Worm (Caenorhabditis elegans) whole organism, L4 larva: Measurements from ENCODE around the gene K01A2.6.

Experiments used
- F10B5.3 ChIP-seq: sonication (generic microtip); optimal IDR thresholded peaks from 2 replicates; lab custom pipeline; 2016; ENCODE audit warnings: mild to moderate bottlenecking, missing genetic modification characterization, missing compliant biosample characterization
- F44E2.7 ChIP-seq: fragments of 200-800 bp; sonication (Bioruptor generic); IDR thresholded peaks from 2 replicates; pipeline ENCODE4 v2.1.2; 2022; ENCODE audit warnings: missing genetic modification characterization, missing compliant biosample characterization
- R02D3.7 ChIP-seq: fragments of 150-350 bp; sonication (generic microtip); optimal IDR thresholded peaks from 3 replicates; lab custom pipeline; 2014; ENCODE audit warnings: missing biosample characterization, missing genetic modification characterization
- T20F7.1 ChIP-seq: fragments of 200-800 bp; sonication (Bioruptor generic); optimal IDR thresholded peaks from 2 replicates; lab custom pipeline; 2018; ENCODE audit warnings: mild to moderate bottlenecking, missing genetic modification characterization, missing compliant biosample characterization
- Y75B8A.6 ChIP-seq: fragments of 200-800 bp; sonication (Bioruptor generic); IDR thresholded peaks from 2 replicates; pipeline ENCODE4 v1.3.6; 2022; ENCODE audit warnings: missing genetic modification reagents, missing genetic modification characterization, missing compliant biosample characterization
- ZK546.5 ChIP-seq, 2 experiments: sonication (generic microtip); optimal IDR thresholded peaks; 2 replicates each; lab custom pipeline; 2017; ENCODE audit warnings: missing biosample characterization in 2 of 2, missing genetic modification characterization in 2 of 2
- ama-1 ChIP-seq: fragments of 150-350 bp; optimal IDR thresholded peaks from 2 replicates; lab custom pipeline; 2014; ENCODE audit warnings: inconsistent platforms, mixed read lengths
- arid-1 ChIP-seq: fragments of 200-800 bp; sonication (Bioruptor generic); conservative IDR thresholded peaks from 2 replicates; pipeline ENCODE4 v1.3.6; 2022; ENCODE audit warnings: missing genetic modification reagents, missing genetic modification characterization, missing compliant biosample characterization
- ceh-20 ChIP-seq: fragments of 200-800 bp; sonication (Bioruptor generic); IDR thresholded peaks from 2 replicates; pipeline ENCODE4 v1.3.6; 2022; ENCODE audit warnings: missing genetic modification reagents, missing genetic modification characterization, missing compliant biosample characterization
- ceh-32 ChIP-seq: sonication (generic microtip); optimal IDR thresholded peaks from 2 replicates; lab custom pipeline; 2016; ENCODE audit warnings: mild to moderate bottlenecking, missing genetic modification characterization, missing compliant biosample characterization; ENCODE audit not compliant: poor library complexity
- ceh-44 ChIP-seq: fragments of 200-800 bp; sonication (Bioruptor generic); IDR thresholded peaks from 2 replicates; pipeline ENCODE4 v1.3.6; 2022; ENCODE audit warnings: missing genetic modification reagents, missing genetic modification characterization, missing compliant biosample characterization
- ces-1 ChIP-seq: fragments of 150-350 bp; sonication (generic microtip); optimal IDR thresholded peaks from 4 replicates; lab custom pipeline; 2014; ENCODE audit warnings: missing biosample characterization, missing genetic modification reagents, missing genetic modification characterization
- daf-12 ChIP-seq: fragments of 150-350 bp; optimal IDR thresholded peaks from 2 replicates; lab custom pipeline; 2014; ENCODE audit warnings: missing biosample characterization, missing genetic modification reagents, missing genetic modification characterization
- daf-16 ChIP-seq, 3 experiments: sonication (generic microtip); optimal IDR thresholded peaks; 2 replicates each; lab custom pipeline; 2016 to 2017; ENCODE audit warnings: missing genetic modification characterization in 3 of 3, missing genetic modification reagents in 3 of 3, mild to moderate bottlenecking in 2 of 3, missing compliant biosample characterization in 2 of 3, missing biosample characterization in 1 of 3, moderate library complexity in 1 of 3
- daf-19 ChIP-seq: fragments of 200-800 bp; sonication (Bioruptor generic); conservative IDR thresholded peaks from 2 replicates; pipeline ENCODE4 v1.3.6; 2022; ENCODE audit warnings: missing genetic modification characterization, missing compliant biosample characterization
- duxl-1 ChIP-seq: sonication (generic microtip); optimal IDR thresholded peaks from 2 replicates; lab custom pipeline; 2016; ENCODE audit warnings: mild to moderate bottlenecking, missing genetic modification characterization, moderate library complexity, missing compliant biosample characterization; ENCODE audit not compliant: poor library complexity
- dve-1 ChIP-seq: sonication (generic microtip); optimal IDR thresholded peaks from 2 replicates; lab custom pipeline; 2017; ENCODE audit warnings: antibody characterized with exemption, mild to moderate bottlenecking, missing genetic modification characterization, missing compliant biosample characterization; ENCODE audit not compliant: insufficient read depth
- egl-27 ChIP-seq: sonication (generic microtip); optimal IDR thresholded peaks from 3 replicates; lab custom pipeline; 2017; ENCODE audit warnings: missing biosample characterization, missing genetic modification reagents, missing genetic modification characterization
- egl-43 ChIP-seq: fragments of 200-800 bp; sonication (Bioruptor generic); IDR thresholded peaks from 2 replicates; pipeline ENCODE4 v1.3.6; 2022; ENCODE audit warnings: missing genetic modification reagents, missing genetic modification characterization, missing compliant biosample characterization
- gei-8 ChIP-seq: fragments of 200-800 bp; sonication (Bioruptor generic); optimal IDR thresholded peaks from 2 replicates; lab custom pipeline; 2018; ENCODE audit warnings: mild to moderate bottlenecking, missing genetic modification characterization, missing compliant biosample characterization
- hlh-11 ChIP-seq: fragments of 200-800 bp; sonication (Bioruptor generic); optimal IDR thresholded peaks from 2 replicates; lab custom pipeline; 2018; ENCODE audit warnings: mild to moderate bottlenecking, missing genetic modification characterization, missing compliant biosample characterization
- lim-7 ChIP-seq: fragments of 200-800 bp; sonication (Bioruptor generic); IDR thresholded peaks from 2 replicates; pipeline ENCODE4 v1.3.6; 2022; ENCODE audit warnings: missing genetic modification characterization, missing compliant biosample characterization
- lin-15B ChIP-seq: fragments of 150-350 bp; sonication (generic microtip); optimal IDR thresholded peaks from 3 replicates; lab custom pipeline; 2014; ENCODE audit warnings: missing biosample characterization, missing genetic modification characterization
- lin-39 ChIP-seq: fragments of 150-350 bp; optimal IDR thresholded peaks from 2 replicates; lab custom pipeline; 2014; ENCODE audit warnings: missing biosample characterization, missing genetic modification reagents, missing genetic modification characterization
- mdt-29 ChIP-seq: fragments of 200-800 bp; sonication (Bioruptor generic); IDR thresholded peaks from 2 replicates; pipeline ENCODE4 v1.3.6; 2022; ENCODE audit warnings: missing genetic modification reagents, missing genetic modification characterization, missing compliant biosample characterization
- mes-2 ChIP-seq: sonication (generic microtip); optimal IDR thresholded peaks from 2 replicates; lab custom pipeline; 2016; ENCODE audit warnings: missing genotype, mild to moderate bottlenecking, missing genetic modification characterization, missing compliant biosample characterization; ENCODE audit not compliant: poor library complexity, severe bottlenecking
- mxl-3 ChIP-seq: fragments of 200-800 bp; sonication (Bioruptor generic); optimal IDR thresholded peaks from 2 replicates; lab custom pipeline; 2018; ENCODE audit warnings: mild to moderate bottlenecking, missing genetic modification characterization, missing compliant biosample characterization
- nhr-237 ChIP-seq: sonication (generic microtip); optimal IDR thresholded peaks from 2 replicates; lab custom pipeline; 2017; ENCODE audit warnings: missing biosample characterization, missing genetic modification characterization
- nhr-41 ChIP-seq: fragments of 200-800 bp; sonication (Bioruptor generic); IDR thresholded peaks from 2 replicates; pipeline ENCODE4 v1.3.6; 2022; ENCODE audit warnings: missing genetic modification reagents, missing genetic modification characterization, missing compliant biosample characterization
- nhr-6 ChIP-seq: fragments of 150-350 bp; optimal IDR thresholded peaks from 2 replicates; lab custom pipeline; 2014; ENCODE audit warnings: missing biosample characterization, missing genetic modification characterization
- nhr-77 ChIP-seq: fragments of 150-350 bp; optimal IDR thresholded peaks from 2 replicates; lab custom pipeline; 2014; ENCODE audit warnings: missing biosample characterization, missing genetic modification characterization
- pha-4 ChIP-seq, 2 experiments: fragments of 150-350 bp in 1 of 2; fragments of 200-800 bp in 1 of 2; sonication (Bioruptor generic) in 1 of 2; IDR thresholded peaks in 1 of 2; optimal IDR thresholded peaks in 1 of 2; 2 replicates each; pipeline versions ENCODE4 v1.3.6 to Lab custom; 2014 to 2022; ENCODE audit warnings: missing genetic modification characterization in 2 of 2, missing genetic modification reagents in 2 of 2, missing biosample characterization in 1 of 2, missing compliant biosample characterization in 1 of 2
- pqm-1 ChIP-seq: sonication (generic microtip); optimal IDR thresholded peaks from 2 replicates; lab custom pipeline; 2017; ENCODE audit warnings: missing biosample characterization, missing genetic modification characterization
- rbr-2 ChIP-seq: sonication (generic microtip); optimal IDR thresholded peaks from 2 replicates; lab custom pipeline; 2016; ENCODE audit warnings: missing genotype, missing genetic modification characterization, missing compliant biosample characterization
- saeg-2 ChIP-seq: fragments of 200-800 bp; sonication (Bioruptor generic); IDR thresholded peaks from 2 replicates; pipeline ENCODE4 v1.3.6; 2022; ENCODE audit warnings: missing genetic modification reagents, missing genetic modification characterization, missing compliant biosample characterization
- set-16 ChIP-seq: fragments of 200-800 bp; sonication (Bioruptor generic); IDR thresholded peaks from 2 replicates; pipeline ENCODE4 v1.3.6; 2022; ENCODE audit warnings: missing genetic modification reagents, missing genetic modification characterization, missing compliant biosample characterization
- snpc-1.2 ChIP-seq: fragments of 200-800 bp; sonication (Bioruptor generic); IDR thresholded peaks from 2 replicates; pipeline ENCODE4 v1.3.6; 2022; ENCODE audit warnings: missing genetic modification reagents, missing genetic modification characterization, missing compliant biosample characterization
- snpc-4 ChIP-seq: fragments of 150-350 bp; optimal IDR thresholded peaks from 2 replicates; lab custom pipeline; 2014; ENCODE audit warnings: missing biosample characterization, missing genetic modification characterization
- spr-3 ChIP-seq: fragments of 200-800 bp; sonication (Bioruptor generic); optimal IDR thresholded peaks from 2 replicates; lab custom pipeline; 2018; ENCODE audit warnings: mild to moderate bottlenecking, missing genetic modification characterization, missing compliant biosample characterization
- tra-1 ChIP-seq: fragments of 200-800 bp; sonication (Bioruptor generic); IDR thresholded peaks from 2 replicates; pipeline ENCODE4 v1.3.6; 2022; ENCODE audit warnings: missing genetic modification reagents, missing genetic modification characterization, missing compliant biosample characterization
- unc-130 ChIP-seq: sonication (generic microtip); optimal IDR thresholded peaks from 2 replicates; lab custom pipeline; 2016; ENCODE audit warnings: missing genetic modification reagents, missing genetic modification characterization, missing compliant biosample characterization
- unc-39 ChIP-seq: sonication (generic microtip); optimal IDR thresholded peaks from 2 replicates; lab custom pipeline; 2017; ENCODE audit warnings: missing biosample characterization, missing genetic modification characterization
- unc-62 ChIP-seq, 3 experiments: fragments of 150-350 bp in 1 of 3; sonication (generic microtip); optimal IDR thresholded peaks in 2 of 3; peaks in 1 of 3; 1 replicate in 1 of 3; 2 replicates in 2 of 3; lab custom pipeline; 2014 to 2017; ENCODE audit warnings: missing biosample characterization in 3 of 3, missing genetic modification characterization in 3 of 3, missing genetic modification reagents in 3 of 3, missing genotype in 1 of 3
- ztf-7 ChIP-seq: fragments of 150-350 bp; optimal IDR thresholded peaks from 2 replicates; lab custom pipeline; 2014; ENCODE audit warnings: missing biosample characterization, missing genetic modification characterization

The K01A2.6 gene

ce11 chrII:285627-286550 is 13.9 kb upstream of the K01A2.6 start, which contains the start of gene B0432.10 (continued):
- TF ChIP-seq ama-1 (lab: Kevin White, UChicago) (no peak), hlh-11 (tag; lab: Kevin White, UChicago) (peak; percentile 64), tra-1 (GFP tag; lab: Robert Waterston, UW) (no peak), ZK546.5 (tag; optimal IDR thresholded peaks at IDR 0.05; lab: Kevin White, UChicago) (no peak), dve-1 (tag; lab: Kevin White, UChicago) (peak; percentile 86), snpc-4 (tag; lab: Kevin White, UChicago) (no peak), lin-39 (no peak), set-16 (GFP tag; lab: Robert Waterston, UW) (no peak), mdt-29 (no peak), F10B5.3 (tag; lab: Kevin White, UChicago) (peak; percentile 51), unc-130 (GFP tag; lab: Kevin White, UChicago) (no peak), ztf-7 (tag; lab: Kevin White, UChicago) (peak; percentile 51), daf-19 (0 out of 2 replicates have a peak, but pooled peaks have one; percentile 20), mes-2 (peak; percentile 91), arid-1 (GFP tag; lab: Robert Waterston, UW) (0 out of 2 replicates have a peak, but pooled peaks have one; percentile 44), unc-39 (tag; lab: Kevin White, UChicago) (no peak), ceh-20 (peak; percentile 62; the same call in 1 of the 2 replicates), nhr-41 (no peak), lim-7 (GFP tag; lab: Robert Waterston, UW) (no peak), daf-16 (GFP tag; optimal IDR thresholded peaks at IDR 0.05; lab: Kevin White, UChicago) (no peak), daf-16 (tag; optimal IDR thresholded peaks at IDR 0.05; lab: Kevin White, UChicago) (peak; percentile 45), pqm-1 (tag; lab: Kevin White, UChicago) (peak; percentile 19), daf-12 (tag; lab: Kevin White, UChicago) (no peak), saeg-2 (GFP tag; lab: Robert Waterston, UW) (no peak), rbr-2 (tag; lab: Kevin White, UChicago) (peak; percentile 64), nhr-6 (peak; percentile 20), R02D3.7 (tag; lab: Kevin White, UChicago) (no peak), lin-15B (tag; lab: Kevin White, UChicago) (no peak), pha-4 (GFP tag; IDR thresholded peaks at IDR 0.05; lab: Robert Waterston, UW) (peak; percentile 51; the same call in 1 of the 2 replicates), pha-4 (tag; optimal IDR thresholded peaks at IDR 0.05; lab: Kevin White, UChicago) (peak; percentile 92), ces-1 (no peak), T20F7.1 (GFP tag; lab: Kevin White, UChicago) (peak; percentile 85), Y75B8A.6 (GFP tag; lab: Robert Waterston, UW) (no peak), F44E2.7 (GFP tag; lab: Robert Waterston, UW) (no peak), ceh-32 (tag; lab: Kevin White, UChicago) (no peak), snpc-1.2 (no peak), gei-8 (GFP tag; lab: Kevin White, UChicago) (no peak), ceh-44 (GFP tag; lab: Robert Waterston, UW) (no peak), egl-27 (tag; lab: Kevin White, UChicago) (no peak), nhr-237 (tag; lab: Kevin White, UChicago) (no peak), spr-3 (GFP tag; lab: Kevin White, UChicago) (peak; percentile 11), mxl-3 (GFP tag; lab: Kevin White, UChicago) (no peak), duxl-1 (tag; lab: Kevin White, UChicago) (peak; percentile 61), egl-43 (no peak), nhr-77 (tag; lab: Kevin White, UChicago) (peak; percentile 51), unc-62 (GFP tag; optimal IDR thresholded peaks at IDR 0.05 in 1 of 2; lab: Kevin White, UChicago) (peak in 1 of 2 experiments; percentile 77), unc-62 (tag; optimal IDR thresholded peaks at IDR 0.05; lab: Kevin White, UChicago) (no peak)
